Fruit fly (Drosophila melanogaster) whole organism, adult: Measurements from ENCODE around the gene Axn.

Experiments
- CG11617 ChIP-seq: fragments of 200-800 bp; sonication (Bioruptor generic); optimal IDR thresholded peaks from 2 replicates; lab custom pipeline; 2017; ENCODE audit warnings: mild to moderate bottlenecking, missing biosample characterization, missing genetic modification reagents, missing genetic modification characterization
- CG12768 ChIP-seq: fragments of 200-800 bp; sonication (Bioruptor generic); optimal IDR thresholded peaks from 2 replicates; lab custom pipeline; 2017; ENCODE audit warnings: missing biosample characterization, missing genetic modification characterization, mild to moderate bottlenecking, moderate library complexity, missing genetic modification reagents
- CG14711 ChIP-seq: fragments of 200-800 bp; sonication (Bioruptor generic); optimal IDR thresholded peaks from 2 replicates; lab custom pipeline; 2018; ENCODE audit warnings: missing biosample characterization, mild to moderate bottlenecking, missing genetic modification characterization, moderate library complexity
- CG1620 ChIP-seq: fragments of 200-800 bp; sonication (Bioruptor generic); optimal IDR thresholded peaks from 2 replicates; lab custom pipeline; 2016; ENCODE audit warnings: missing biosample characterization, missing genetic modification characterization
- CG33017 ChIP-seq: fragments of 200-800 bp; sonication (Bioruptor generic); optimal IDR thresholded peaks from 2 replicates; lab custom pipeline; 2018; ENCODE audit warnings: missing biosample characterization, mild to moderate bottlenecking, missing genetic modification characterization, moderate library complexity
- CG5204 ChIP-seq: fragments of 200-800 bp; sonication (Bioruptor generic); optimal IDR thresholded peaks from 2 replicates; lab custom pipeline; 2016; ENCODE audit warnings: missing biosample characterization, missing genetic modification characterization
- CG7045 ChIP-seq: fragments of 200-800 bp; sonication (Bioruptor generic); optimal IDR thresholded peaks from 2 replicates; lab custom pipeline; 2017; ENCODE audit warnings: missing biosample characterization, mild to moderate bottlenecking, missing genetic modification characterization
- CG7101 ChIP-seq: fragments of 200-800 bp; sonication (Bioruptor generic); optimal IDR thresholded peaks from 2 replicates; lab custom pipeline; 2018; ENCODE audit warnings: missing biosample characterization, mild to moderate bottlenecking, missing genetic modification characterization, moderate library complexity
- Clk ChIP-seq: fragments of 200-800 bp; sonication (Bioruptor generic); optimal IDR thresholded peaks from 2 replicates; lab custom pipeline; 2017; ENCODE audit warnings: missing biosample characterization, missing genetic modification characterization
- Crg-1 ChIP-seq: fragments of 200-800 bp; sonication (Bioruptor generic); optimal IDR thresholded peaks from 2 replicates; lab custom pipeline; 2016; ENCODE audit warnings: missing biosample characterization, missing genetic modification characterization
- Hr96 ChIP-seq: fragments of 200-800 bp; sonication (Bioruptor generic); optimal IDR thresholded peaks from 2 replicates; lab custom pipeline; 2016; ENCODE audit warnings: missing biosample characterization, missing genetic modification characterization
- Mnt ChIP-seq: fragments of 200-800 bp; sonication (Bioruptor generic); optimal IDR thresholded peaks from 2 replicates; lab custom pipeline; 2016; ENCODE audit warnings: missing biosample characterization, mild to moderate bottlenecking, missing genetic modification characterization
- bab1 ChIP-seq: fragments of 200-800 bp; sonication (Bioruptor generic); optimal IDR thresholded peaks from 3 replicates; lab custom pipeline; 2019; ENCODE audit warnings: missing biosample characterization, mild to moderate bottlenecking, missing genetic modification characterization, moderate library complexity
- cic ChIP-seq: fragments of 200-800 bp; sonication (Bioruptor generic); optimal IDR thresholded peaks from 2 replicates; lab custom pipeline; 2017; ENCODE audit warnings: missing biosample characterization, mild to moderate bottlenecking, missing genetic modification characterization, moderate library complexity
- cnc ChIP-seq, 2 experiments: fragments of >200 bp; optimal IDR thresholded peaks; 2 replicates each; lab custom pipeline; 2017
- kay ChIP-seq: fragments of 200-800 bp; sonication (Bioruptor generic); peaks from one replicate; lab custom pipeline; 2016; ENCODE audit warnings: missing biosample characterization, missing genetic modification characterization, borderline replicate concordance
- ovo ChIP-seq: fragments of 200-800 bp; sonication (Bioruptor generic); optimal IDR thresholded peaks from 2 replicates; lab custom pipeline; 2016; ENCODE audit warnings: missing biosample characterization, missing genetic modification characterization
- pad ChIP-seq: fragments of 200-800 bp; sonication (Bioruptor generic); optimal IDR thresholded peaks from 3 replicates; lab custom pipeline; 2017; ENCODE audit warnings: missing biosample characterization, missing genetic modification characterization, mild to moderate bottlenecking, moderate library complexity, missing genetic modification reagents
- tj ChIP-seq: fragments of 200-800 bp; sonication (Bioruptor generic); optimal IDR thresholded peaks from 3 replicates; lab custom pipeline; 2017; ENCODE audit warnings: missing biosample characterization, mild to moderate bottlenecking, missing genetic modification characterization, moderate library complexity
- toe ChIP-seq: fragments of 200-800 bp; sonication (Bioruptor generic); optimal IDR thresholded peaks from 2 replicates; lab custom pipeline; 2016; ENCODE audit warnings: missing biosample characterization, missing genetic modification characterization

Gene Axn

dm6 chr3R:30052455-30053046 lies 29.9 kb downstream of the Axn start, which contains the start of gene Jasper:
Gene Jasper (plus strand): TSS chr3R:30052514.
- TF ChIP-seq CG5204 (GFP tag; lab: Kevin White, UChicago) (no peak), cnc (optimal IDR thresholded peaks at IDR 0.05; lab: Kevin White, UChicago) (no peak), kay (GFP tag; lab: Kevin White, UChicago) (no peak), CG1620 (GFP tag; lab: Kevin White, UChicago) (peak; percentile 46), CG7045 (GFP tag; lab: Kevin White, UChicago) (no peak), ovo (GFP tag; lab: Kevin White, UChicago) (peak; percentile 26), CG7101 (tag; lab: Kevin White, UChicago) (peak; percentile 43), Crg-1 (no peak), bab1 (GFP tag; lab: Kevin White, UChicago) (peak; percentile 71), pad (GFP tag; lab: Kevin White, UChicago) (no peak), tj (peak; percentile 80), CG12768 (GFP tag; lab: Kevin White, UChicago) (no peak), Clk (GFP tag; lab: Kevin White, UChicago) (no peak), Mnt (GFP tag; lab: Kevin White, UChicago) (peak; percentile 24), cic (peak; percentile 40), toe (GFP tag; lab: Kevin White, UChicago) (no peak), CG14711 (tag; lab: Kevin White, UChicago) (no peak), Hr96 (GFP tag; lab: Kevin White, UChicago) (no peak), CG11617 (GFP tag; lab: Kevin White, UChicago) (no peak), CG33017 (tag; lab: Kevin White, UChicago) (no peak)

dm6 chr3R:30055915-30056544 lies 33.4 kb downstream of the Axn start, which contains the start of the genes Rpp14b and spn-A:
Gene Rpp14b (plus strand): TSS chr3R:30055957.
Gene spn-A (minus strand): TSS chr3R:30056037.
- peak; percentile 18 for TF ChIP-seq bab1 (GFP tag; lab: Kevin White, UChicago)
- TF ChIP-seq CG33017 (tag; lab: Kevin White, UChicago), result no peak
- peak; percentile 62 for TF ChIP-seq CG1620 (GFP tag; lab: Kevin White, UChicago)
- TF ChIP-seq CG14711 (tag; lab: Kevin White, UChicago), result peak; percentile 22
- TF ChIP-seq CG7101 (tag; lab: Kevin White, UChicago), result peak; percentile 42
- no peak for TF ChIP-seq Mnt (GFP tag; lab: Kevin White, UChicago)

- no peak for TF ChIP-seq cnc (optimal IDR thresholded peaks at IDR 0.05; lab: Kevin White, UChicago)
- no peak for TF ChIP-seq Hr96 (GFP tag; lab: Kevin White, UChicago)
- peak; percentile 93 for TF ChIP-seq Mnt (GFP tag; lab: Kevin White, UChicago)
- TF ChIP-seq CG5204 (GFP tag; lab: Kevin White, UChicago), result no peak
- peak; percentile 92 for TF ChIP-seq bab1 (GFP tag; lab: Kevin White, UChicago)
- TF ChIP-seq CG1620 (GFP tag; lab: Kevin White, UChicago), result peak; percentile 96
- peak; percentile 91 for TF ChIP-seq CG7101 (tag; lab: Kevin White, UChicago)
- TF ChIP-seq Clk (GFP tag; lab: Kevin White, UChicago), result peak; percentile 62
- TF ChIP-seq ovo (GFP tag; lab: Kevin White, UChicago), result peak; percentile 71
- peak; percentile 73 for TF ChIP-seq CG12768 (GFP tag; lab: Kevin White, UChicago)
- TF ChIP-seq tj, result peak; percentile 73
- peak; percentile 70 for TF ChIP-seq CG7045 (GFP tag; lab: Kevin White, UChicago)
- TF ChIP-seq CG11617 (GFP tag; lab: Kevin White, UChicago), result peak; percentile 90
- TF ChIP-seq kay (GFP tag; lab: Kevin White, UChicago), result no peak
- peak; percentile 73 for TF ChIP-seq Crg-1
- TF ChIP-seq pad (GFP tag; lab: Kevin White, UChicago), result peak; percentile 65
- peak; percentile 83 for TF ChIP-seq CG14711 (tag; lab: Kevin White, UChicago)
- peak; percentile 40 for TF ChIP-seq cic
- peak; percentile 84 for TF ChIP-seq CG33017 (tag; lab: Kevin White, UChicago)
- peak; percentile 87 for TF ChIP-seq toe (GFP tag; lab: Kevin White, UChicago)
Measured at dm6 chr3R:30056592-30057135, 34.0 kb downstream of the Axn start, which contains the start of the genes CG7950 and Rpp14a. Gene CG7950 (plus strand): TSS chr3R:30056859. Gene Rpp14a (plus strand): TSS chr3R:30056859.

dm6 chr3R:30058057-30058868 lies 35.6 kb downstream of the Axn start, which contains the start of gene sima:
Gene sima (plus strand): TSS chr3R:30058311.
- no peak for TF ChIP-seq tj
- TF ChIP-seq CG7045 (GFP tag; lab: Kevin White, UChicago), result no peak
- TF ChIP-seq bab1 (GFP tag; lab: Kevin White, UChicago), result peak; percentile 26
- TF ChIP-seq cnc (optimal IDR thresholded peaks at IDR 0.05; lab: Kevin White, UChicago), result no peak
- no peak for TF ChIP-seq Clk (GFP tag; lab: Kevin White, UChicago)
- TF ChIP-seq cic, result peak; percentile 46
- TF ChIP-seq CG1620 (GFP tag; lab: Kevin White, UChicago), result no peak
- no peak for TF ChIP-seq kay (GFP tag; lab: Kevin White, UChicago)
- TF ChIP-seq pad (GFP tag; lab: Kevin White, UChicago), result no peak
- peak; percentile 48 for TF ChIP-seq CG14711 (tag; lab: Kevin White, UChicago)
- peak; percentile 55 for TF ChIP-seq Mnt (GFP tag; lab: Kevin White, UChicago)
- TF ChIP-seq CG33017 (tag; lab: Kevin White, UChicago), result peak; percentile 28
- TF ChIP-seq ovo (GFP tag; lab: Kevin White, UChicago), result peak; percentile 1
- TF ChIP-seq CG7101 (tag; lab: Kevin White, UChicago), result peak; percentile 15
- TF ChIP-seq CG5204 (GFP tag; lab: Kevin White, UChicago), result no peak
- TF ChIP-seq CG11617 (GFP tag; lab: Kevin White, UChicago), result peak; percentile 40
- TF ChIP-seq Crg-1, result no peak
- TF ChIP-seq toe (GFP tag; lab: Kevin White, UChicago), result peak; percentile 12
- TF ChIP-seq Hr96 (GFP tag; lab: Kevin White, UChicago), result no peak
- peak; percentile 57 for TF ChIP-seq CG12768 (GFP tag; lab: Kevin White, UChicago)
